Fruit fly (Drosophila melanogaster): ENCODE results near the gene Rcd2.

dm6 chr3L:20536919-20537318 lies 3.3 kb downstream of the Rcd2 start:
- no peak for TF ChIP-seq OdsH (GFP tag; optimal IDR thresholded peaks at IDR 0.05)
- TF ChIP-seq usp (GFP tag; optimal IDR thresholded peaks at IDR 0.05): no peak
- TF ChIP-seq Dfd (GFP tag; optimal IDR thresholded peaks at IDR 0.05): no peak
- TF ChIP-seq woc (GFP tag; optimal IDR thresholded peaks at IDR 0.05): no peak
- no peak for TF ChIP-seq br (GFP tag; optimal IDR thresholded peaks at IDR 0.05)
- TF ChIP-seq dmrt93B (GFP tag; optimal IDR thresholded peaks at IDR 0.05): no peak
- TF ChIP-seq Hr83 (GFP tag; optimal IDR thresholded peaks at IDR 0.05; ENCODE audit: poor library complexity, severe bottlenecking): no peak
- TF ChIP-seq psq (GFP tag; optimal IDR thresholded peaks at IDR 0.05): no peak
- TF ChIP-seq rgr (GFP tag; optimal IDR thresholded peaks at IDR 0.05): no peak
- TF ChIP-seq tai (GFP tag; optimal IDR thresholded peaks at IDR 0.05): no peak
- no peak for TF ChIP-seq Hr78 (GFP tag; optimal IDR thresholded peaks at IDR 0.05)
- no peak for TF ChIP-seq Vsx2 (GFP tag; optimal IDR thresholded peaks at IDR 0.05; ENCODE audit: partially characterized antibody)
- no peak for TF ChIP-seq h (GFP tag; optimal IDR thresholded peaks at IDR 0.05)
